Worm (Caenorhabditis elegans): Measurements from ENCODE around the gene rfs-1.

DNA sequence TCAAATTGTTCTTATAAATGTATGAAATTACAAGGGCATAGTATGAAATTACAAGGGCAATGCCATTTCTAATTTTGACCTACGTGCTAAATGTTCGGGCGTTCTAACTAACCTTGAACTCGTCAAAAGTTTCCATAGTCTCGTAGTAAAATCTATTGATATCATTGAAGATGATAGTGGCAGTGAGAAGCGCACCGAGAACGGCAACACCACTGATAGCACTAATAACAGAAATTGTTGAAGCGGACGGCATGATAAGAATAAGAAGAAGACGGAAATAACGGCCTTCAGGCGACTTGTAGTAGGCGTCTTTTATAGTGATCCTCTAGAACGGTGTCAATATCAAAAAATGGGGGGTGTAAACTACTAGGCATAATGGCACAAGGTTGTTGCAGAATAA, 37.1 kb downstream of the rfs-1 start, which contains the start of gene col-91:
- no peak for TF ChIP-seq ama-1 (optimal IDR thresholded peaks at IDR 0.05)
- no peak for TF ChIP-seq B0310.2 (tag; optimal IDR thresholded peaks at IDR 0.05)
- no peak for TF ChIP-seq F13C5.2 (tag; optimal IDR thresholded peaks at IDR 0.05)
- no peak for TF ChIP-seq hmg-4 (GFP tag; optimal IDR thresholded peaks at IDR 0.05)
- TF ChIP-seq flt-1 (GFP tag; IDR thresholded peaks at IDR 0.05) = no peak
- no peak for TF ChIP-seq ceh-13 (GFP tag; optimal IDR thresholded peaks at IDR 0.05)
- no peak for TF ChIP-seq scrt-1 (GFP tag; IDR thresholded peaks at IDR 0.05)
- no peak for TF ChIP-seq tra-4 (tag; optimal IDR thresholded peaks at IDR 0.05)
- TF ChIP-seq hmbx-1 (tag; optimal IDR thresholded peaks at IDR 0.05) = no peak
